Worm (Caenorhabditis elegans): ENCODE results near the gene pqn-75.
A peak's percentile ranks its signal among the peaks of the same experiment; 100 is the strongest.

Gene pqn-75

ce11 chrIV:4120263-4120662, 48.1 kb downstream of the pqn-75 start, which contains the start of gene F49F1.5:
Gene F49F1.5, minus strand, starts transcription at chrIV:4120415.
- TF ChIP-seq set-16 (GFP tag; IDR thresholded peaks at IDR 0.05) (no peak), mdt-29 (GFP tag; IDR thresholded peaks at IDR 0.05) (no peak), Y105C5A.15 (GFP tag; IDR thresholded peaks at IDR 0.05) (no peak)

DNA sequence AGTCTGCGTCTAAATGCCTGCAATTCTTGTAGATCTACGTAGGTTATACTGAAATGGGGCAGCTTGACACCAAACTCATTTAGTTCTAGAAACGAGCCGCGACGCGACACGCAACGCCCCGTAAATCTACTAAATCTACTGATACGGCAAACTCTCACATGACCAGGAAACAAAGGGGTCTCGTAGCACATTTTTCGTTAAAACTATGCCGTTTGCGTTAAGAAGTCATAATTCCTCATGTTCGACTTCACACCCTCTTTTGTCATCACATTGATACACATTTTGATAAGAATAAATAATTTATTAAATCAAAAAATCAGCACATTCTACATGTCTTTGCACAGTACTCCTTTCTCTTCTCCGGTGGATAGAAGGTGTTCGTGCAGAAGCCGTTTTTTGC, 48.9 kb downstream of the pqn-75 start:
- peak; percentile 43 for TF ChIP-seq pqm-1 (tag; optimal IDR thresholded peaks at IDR 0.05)
- TF ChIP-seq dmd-6 (GFP tag; IDR thresholded peaks at IDR 0.05) = peak; percentile 23; the same call in 1 of the 2 replicates
- peak; percentile 28 for TF ChIP-seq hlh-11 (tag; optimal IDR thresholded peaks at IDR 0.05)
- no peak for TF ChIP-seq egl-27 (tag; optimal IDR thresholded peaks at IDR 0.05)

- TF ChIP-seq mxl-3 (GFP tag; optimal IDR thresholded peaks at IDR 0.05) = no peak
- TF ChIP-seq Y75B8A.6 (GFP tag; IDR thresholded peaks at IDR 0.05) = no peak
- TF ChIP-seq lin-13 (GFP tag; optimal IDR thresholded peaks at IDR 0.05) = no peak
- TF ChIP-seq F44E2.7 (GFP tag; IDR thresholded peaks at IDR 0.05) = no peak
- no peak for TF ChIP-seq nhr-6 (tag; optimal IDR thresholded peaks at IDR 0.05)
- TF ChIP-seq mes-2 (tag; optimal IDR thresholded peaks at IDR 0.05; ENCODE audit: poor library complexity, severe bottlenecking) = no peak
- TF ChIP-seq lim-7 (GFP tag; IDR thresholded peaks at IDR 0.05) = no peak
- TF ChIP-seq lir-3 (tag; optimal IDR thresholded peaks at IDR 0.05) = no peak
- peak; percentile 59 for TF ChIP-seq dmd-6 (GFP tag; IDR thresholded peaks at IDR 0.05)
- no peak for TF ChIP-seq pha-4 (GFP tag; IDR thresholded peaks at IDR 0.05)
- TF ChIP-seq pha-4 (tag; optimal IDR thresholded peaks at IDR 0.05) = no peak
- no peak for TF ChIP-seq unc-130 (GFP tag; optimal IDR thresholded peaks at IDR 0.05)
- no peak for TF ChIP-seq daf-16 (GFP tag; optimal IDR thresholded peaks at IDR 0.05)
- peak; percentile 42 for TF ChIP-seq daf-16 (tag; optimal IDR thresholded peaks at IDR 0.05)
- no peak for TF ChIP-seq snpc-4 (tag; optimal IDR thresholded peaks at IDR 0.05)
- no peak for TF ChIP-seq Y105C5A.15 (GFP tag; IDR thresholded peaks at IDR 0.05)
- TF ChIP-seq zfp-2 (tag; optimal IDR thresholded peaks at IDR 0.05) = no peak
- TF ChIP-seq unc-62 (GFP tag; optimal IDR thresholded peaks at IDR 0.05 in 1 of 2) = peak in 1 of 2 experiments; percentile 8
- TF ChIP-seq unc-62 (tag; optimal IDR thresholded peaks at IDR 0.05) = no peak
- no peak for TF ChIP-seq R02D3.7 (tag; optimal IDR thresholded peaks at IDR 0.05)
- TF ChIP-seq arid-1 (GFP tag; conservative IDR thresholded peaks at IDR 0.05) = no peak
- no peak for TF ChIP-seq nhr-102 (tag; optimal IDR thresholded peaks at IDR 0.05)
- TF ChIP-seq dmd-8 (GFP tag; IDR thresholded peaks at IDR 0.05) = no peak
- TF ChIP-seq spr-3 (GFP tag; optimal IDR thresholded peaks at IDR 0.05) = no peak
Measured at ce11 chrIV:4123083-4123482, 51.0 kb downstream of the pqn-75 start, which contains the start of gene mul-1. Gene mul-1, minus strand, starts transcription at chrIV:4123166.

ce11 chrIV:4125657-4126056, 53.5 kb downstream of the pqn-75 start, which contains the start of gene F49F1.7:
Gene F49F1.7, minus strand, starts transcription at chrIV:4125757.
- TF ChIP-seq dmd-6 (GFP tag; IDR thresholded peaks at IDR 0.05) = peak; percentile 30; the same call in 1 of the 2 replicates

Data from whole organism, L4 larva.